Fruit fly (Drosophila melanogaster) whole organism, embryonic: ENCODE data around the gene CG15412.

ENCODE experiments used
- Adf1 ChIP-seq: fragments of 200-800 bp; sonication (Bioruptor generic); IDR thresholded peaks from 2 replicates; pipeline ENCODE4 v1.3.6; 2022; ENCODE audit warnings: missing biosample characterization, missing genetic modification characterization
- Awh ChIP-seq: fragments of 200-800 bp; sonication (Bioruptor generic); IDR thresholded peaks from 2 replicates; pipeline ENCODE4, ENCODE4 v1.3.6; 2022; ENCODE audit warnings: missing biosample characterization, missing genetic modification characterization
- Blimp-1 ChIP-seq: fragments of 200-800 bp; sonication (Bioruptor generic); optimal IDR thresholded peaks from 3 replicates; lab custom pipeline; 2018; ENCODE audit warnings: missing biosample characterization, missing genetic modification characterization, mild to moderate bottlenecking, moderate library complexity, missing genetic modification reagents
- CG10462 ChIP-seq: fragments of 200-800 bp; sonication (Bioruptor generic); optimal IDR thresholded peaks from 2 replicates; lab custom pipeline; 2016; ENCODE audit warnings: missing biosample characterization, missing genetic modification characterization
- CG10654 ChIP-seq: fragments of 200-800 bp; sonication (Bioruptor generic); optimal IDR thresholded peaks from 2 replicates; lab custom pipeline; 2016; ENCODE audit warnings: missing biosample characterization, missing genetic modification characterization
- CG11560 ChIP-seq: fragments of 200-800 bp; sonication (Bioruptor generic); IDR thresholded peaks from 3 replicates; pipeline ENCODE4 v1.3.6; 2022; ENCODE audit warnings: missing biosample characterization, missing genetic modification characterization
- CG12769 ChIP-seq: fragments of 200-800 bp; sonication (Bioruptor generic); optimal IDR thresholded peaks from 2 replicates; lab custom pipeline; 2019; ENCODE audit warnings: missing biosample characterization, mild to moderate bottlenecking, missing genetic modification characterization, moderate library complexity
- CG13287 ChIP-seq: fragments of 200-800 bp; sonication (Bioruptor generic); IDR thresholded peaks from 2 replicates; pipeline ENCODE4 v1.3.6; 2022; ENCODE audit warnings: missing biosample characterization, missing genetic modification characterization; ENCODE audit not compliant: partially characterized antibody
- CG15601 ChIP-seq: fragments of 200-800 bp; sonication (Bioruptor generic); optimal IDR thresholded peaks from 3 replicates; lab custom pipeline; 2019; ENCODE audit warnings: missing biosample characterization, mild to moderate bottlenecking, missing genetic modification characterization, moderate library complexity
- CG2199 ChIP-seq: fragments of 200-800 bp; sonication (Bioruptor generic); IDR thresholded peaks from 3 replicates; pipeline ENCODE4 v1.3.6; 2022; ENCODE audit warnings: missing biosample characterization, missing genetic modification characterization
- CG2202 ChIP-seq: fragments of 200-800 bp; sonication (Bioruptor generic); optimal IDR thresholded peaks from 2 replicates; lab custom pipeline; 2018; ENCODE audit warnings: missing biosample characterization, mild to moderate bottlenecking, missing genetic modification characterization
- CG31365 ChIP-seq: fragments of 200-800 bp; sonication (Bioruptor generic); optimal IDR thresholded peaks from 2 replicates; lab custom pipeline; 2018; ENCODE audit warnings: missing biosample characterization, mild to moderate bottlenecking, missing genetic modification characterization
- CG7745 ChIP-seq: fragments of 200-800 bp; sonication (Bioruptor generic); optimal IDR thresholded peaks from 2 replicates; lab custom pipeline; 2018; ENCODE audit warnings: missing biosample characterization, mild to moderate bottlenecking, missing genetic modification characterization, moderate library complexity
- Dbx ChIP-seq: fragments of 200-800 bp; sonication (Bioruptor generic); IDR thresholded peaks from 3 replicates; pipeline ENCODE4 v1.3.6; 2022; ENCODE audit warnings: missing biosample characterization, missing genetic modification characterization
- Eip74EF ChIP-seq, 2 experiments: fragments of 200-800 bp in 1 of 2; fragments of >200 bp in 1 of 2; sonication (Bioruptor generic) in 1 of 2; optimal IDR thresholded peaks; 2 replicates each; lab custom pipeline; 2017 to 2019; ENCODE audit warnings: missing biosample characterization in 2 of 2, missing genetic modification characterization in 2 of 2, mild to moderate bottlenecking in 1 of 2, moderate library complexity in 1 of 2
- Fer1 ChIP-seq: fragments of 200-800 bp; sonication (Bioruptor generic); optimal IDR thresholded peaks from 2 replicates; lab custom pipeline; 2017; ENCODE audit warnings: missing biosample characterization, mild to moderate bottlenecking, missing genetic modification characterization
- Hmx ChIP-seq: fragments of 200-800 bp; sonication (Bioruptor generic); optimal IDR thresholded peaks from 2 replicates; lab custom pipeline; 2016; ENCODE audit warnings: missing biosample characterization, missing genetic modification characterization
- Lim3 ChIP-seq: fragments of 200-800 bp; sonication (Bioruptor generic); IDR thresholded peaks from 2 replicates; pipeline ENCODE4 v1.3.6; 2022; ENCODE audit warnings: missing biosample characterization, missing genetic modification characterization
- NC2α ChIP-seq: fragments of 200-800 bp; sonication (Bioruptor generic); optimal IDR thresholded peaks from 2 replicates; lab custom pipeline; 2016; ENCODE audit warnings: missing biosample characterization, missing genetic modification characterization
- Oaz ChIP-seq: fragments of 200-800 bp; sonication (Bioruptor generic); IDR thresholded peaks from 2 replicates; pipeline ENCODE4 v1.3.6; 2022; ENCODE audit warnings: missing biosample characterization, missing genetic modification characterization
- Scr ChIP-seq: fragments of 200-800 bp; sonication (Bioruptor generic); IDR thresholded peaks from 2 replicates; pipeline ENCODE4 v1.3.6; 2022; ENCODE audit warnings: missing biosample characterization, missing genetic modification characterization; ENCODE audit not compliant: partially characterized antibody
- abd-A ChIP-seq: fragments of 200-800 bp; sonication (Bioruptor generic); optimal IDR thresholded peaks from 3 replicates; lab custom pipeline; 2019; ENCODE audit warnings: missing biosample characterization, mild to moderate bottlenecking, missing genetic modification characterization, moderate library complexity
- aop ChIP-seq: fragments of 200-800 bp; sonication (Bioruptor generic); IDR thresholded peaks from 2 replicates; pipeline ENCODE4 v1.3.6; 2022; ENCODE audit warnings: missing biosample characterization, missing genetic modification characterization
- cg ChIP-seq: fragments of 200-800 bp; sonication (Bioruptor generic); optimal IDR thresholded peaks from 3 replicates; lab custom pipeline; 2019; ENCODE audit warnings: missing biosample characterization, mild to moderate bottlenecking, missing genetic modification characterization, moderate library complexity
- chinmo ChIP-seq: fragments of 200-800 bp; sonication (Bioruptor generic); IDR thresholded peaks from 4 replicates; pipeline ENCODE4 v1.3.6; 2022; ENCODE audit warnings: missing biosample characterization, missing genetic modification characterization; ENCODE audit not compliant: partially characterized antibody
- chm ChIP-seq: fragments of 200-800 bp; sonication (Bioruptor generic); IDR thresholded peaks from 2 replicates; pipeline ENCODE4 v1.3.6; 2022; ENCODE audit warnings: missing biosample characterization, missing genetic modification characterization
- ci ChIP-seq: fragments of 200-800 bp; sonication (Bioruptor generic); IDR thresholded peaks from 3 replicates; pipeline ENCODE4 v1.3.6; 2022; ENCODE audit warnings: missing biosample characterization, missing genetic modification characterization
- crol ChIP-seq: fragments of 200-800 bp; sonication (Bioruptor generic); IDR thresholded peaks from 2 replicates; pipeline ENCODE4 v1.3.6; 2022; ENCODE audit warnings: missing biosample characterization, missing genetic modification characterization
- da ChIP-seq: fragments of 200-800 bp; sonication (Bioruptor generic); optimal IDR thresholded peaks from 2 replicates; lab custom pipeline; 2016; ENCODE audit warnings: missing biosample characterization, missing genetic modification characterization
- fd64A ChIP-seq: fragments of 200-800 bp; sonication (Bioruptor generic); optimal IDR thresholded peaks from 3 replicates; lab custom pipeline; 2018; ENCODE audit warnings: missing biosample characterization, mild to moderate bottlenecking, missing genetic modification characterization
- fu2 ChIP-seq: fragments of 200-800 bp; sonication (Bioruptor generic); optimal IDR thresholded peaks from 2 replicates; lab custom pipeline; 2016; ENCODE audit warnings: missing biosample characterization, missing genetic modification characterization
- gro ChIP-seq: fragments of 200-800 bp; sonication (Bioruptor generic); optimal IDR thresholded peaks from 2 replicates; lab custom pipeline; 2016; ENCODE audit warnings: missing biosample characterization, missing genetic modification characterization
- insv ChIP-seq, 2 experiments: fragments of 200-800 bp; sonication (Bioruptor generic); optimal IDR thresholded peaks; 3 replicates each; lab custom pipeline; 2016 to 2018; ENCODE audit warnings: missing biosample characterization in 2 of 2, missing genetic modification characterization in 2 of 2
- jing ChIP-seq: fragments of 200-800 bp; sonication (Bioruptor generic); optimal IDR thresholded peaks from 2 replicates; lab custom pipeline; 2018; ENCODE audit warnings: missing biosample characterization, mild to moderate bottlenecking, missing genetic modification characterization
- kni ChIP-seq: fragments of 200-800 bp; sonication (Bioruptor generic); optimal IDR thresholded peaks from 3 replicates; lab custom pipeline; 2017; ENCODE audit warnings: mild to moderate bottlenecking, missing biosample characterization, missing genetic modification reagents, missing genetic modification characterization
- lab ChIP-seq: fragments of 200-800 bp; sonication (Bioruptor generic); optimal IDR thresholded peaks from 3 replicates; lab custom pipeline; 2017; ENCODE audit warnings: missing biosample characterization, missing genetic modification characterization, mild to moderate bottlenecking, moderate library complexity, missing genetic modification reagents
- onecut ChIP-seq: fragments of 200-800 bp; sonication (Bioruptor generic); IDR thresholded peaks from 2 replicates; pipeline ENCODE4 v1.3.6; 2022; ENCODE audit warnings: missing biosample characterization, missing genetic modification characterization
- pros ChIP-seq: fragments of 200-800 bp; sonication (Bioruptor generic); optimal IDR thresholded peaks from 3 replicates; lab custom pipeline; 2019; ENCODE audit warnings: missing biosample characterization, mild to moderate bottlenecking, missing genetic modification characterization, moderate library complexity
- sd ChIP-seq: fragments of 200-800 bp; sonication (Bioruptor generic); optimal IDR thresholded peaks from 3 replicates; lab custom pipeline; 2018; ENCODE audit warnings: missing biosample characterization, mild to moderate bottlenecking, missing genetic modification characterization, moderate library complexity
- sr ChIP-seq: fragments of 200-800 bp; sonication (Bioruptor generic); IDR thresholded peaks from 3 replicates; pipeline ENCODE4 v1.3.6; 2022; ENCODE audit warnings: missing biosample characterization, missing genetic modification characterization
- vvl ChIP-seq: fragments of 200-800 bp; sonication (Bioruptor generic); IDR thresholded peaks from 2 replicates; pipeline ENCODE4 v1.3.6; 2022; ENCODE audit warnings: missing biosample characterization, missing genetic modification characterization
- yki ChIP-seq: fragments of >200 bp; optimal IDR thresholded peaks from 3 replicates; lab custom pipeline; 2018
- z ChIP-seq: fragments of 200-800 bp; sonication (Bioruptor generic); IDR thresholded peaks from 3 replicates; pipeline ENCODE4 v1.3.6; 2022; ENCODE audit warnings: missing biosample characterization, missing genetic modification characterization
- zen2 ChIP-seq: fragments of 200-800 bp; sonication (Bioruptor generic); IDR thresholded peaks from 3 replicates; pipeline ENCODE4 v1.3.6; 2022; ENCODE audit warnings: missing biosample characterization, missing genetic modification characterization; ENCODE audit not compliant: partially characterized antibody

Gene CG15412

dm6 chr2L:3422753-3423152 lies 47.2 kb upstream of the CG15412 start (continued):
- TF ChIP-seq insv (GFP tag; optimal IDR thresholded peaks at IDR 0.05; lab: Kevin White, UChicago), result peak in 1 of 2 experiments; percentile 87
- peak; percentile 19 for TF ChIP-seq kni (GFP tag; lab: Kevin White, UChicago)
- TF ChIP-seq Fer1 (GFP tag; lab: Kevin White, UChicago), result peak; percentile 18
- no peak for TF ChIP-seq da (GFP tag; lab: Kevin White, UChicago)
- TF ChIP-seq Eip74EF (GFP tag; optimal IDR thresholded peaks at IDR 0.05; lab: Kevin White, UChicago), result peak in 1 of 2 experiments; percentile 26
- TF ChIP-seq Oaz, result no peak
- TF ChIP-seq Dbx (GFP tag; lab: Robert Waterston, UW), result 0 out of 3 replicates have a peak, but pooled peaks have one; percentile 29
- 0 out of 3 replicates have a peak, but pooled peaks have one; percentile 16 for TF ChIP-seq CG2199 (GFP tag; lab: Robert Waterston, UW)
- TF ChIP-seq lab (GFP tag; lab: Kevin White, UChicago), result peak; percentile 2
- 0 out of 2 replicates have a peak, but pooled peaks have one; percentile 19 for TF ChIP-seq onecut (GFP tag; lab: Robert Waterston, UW)
- no peak for TF ChIP-seq yki
- TF ChIP-seq CG11560 (tag; lab: Robert Waterston, UW), result no peak
- TF ChIP-seq CG2202 (tag; lab: Kevin White, UChicago), result no peak
- peak; percentile 28; the same call in 1 of the 2 replicates for TF ChIP-seq CG13287 (GFP tag; lab: Robert Waterston, UW)
- TF ChIP-seq Adf1, result peak; percentile 49; the same call in 1 of the 2 replicates
- 0 out of 3 replicates have a peak, but pooled peaks have one; percentile 17 for TF ChIP-seq sr (GFP tag; lab: Robert Waterston, UW)
- no peak for TF ChIP-seq CG10654
- peak; percentile 43; the same call in 1 of the 2 replicates for TF ChIP-seq chm (GFP tag; lab: Robert Waterston, UW)
- TF ChIP-seq aop (GFP tag; lab: Robert Waterston, UW), result 0 out of 2 replicates have a peak, but pooled peaks have one; percentile 25
- TF ChIP-seq zen2 (GFP tag; lab: Robert Waterston, UW), result 0 out of 3 replicates have a peak, but pooled peaks have one; percentile 25
- no peak for TF ChIP-seq Scr (GFP tag; lab: Robert Waterston, UW)
- TF ChIP-seq CG10462, result no peak
- no peak for TF ChIP-seq cg (GFP tag; lab: Kevin White, UChicago)
- no peak for TF ChIP-seq gro
- TF ChIP-seq ci (GFP tag; lab: Robert Waterston, UW), result peak; percentile 56; the same call in 2 of the 3 replicates
- no peak for TF ChIP-seq Hmx
- peak; percentile 49; the same call in 1 of the 2 replicates for TF ChIP-seq vvl (GFP tag; lab: Robert Waterston, UW)
- TF ChIP-seq Lim3, result no peak
- no peak for TF ChIP-seq NC2α

- TF ChIP-seq jing (no peak), CG15601 (tag; lab: Kevin White, UChicago) (no peak), CG2202 (tag; lab: Kevin White, UChicago) (no peak), vvl (GFP tag; lab: Robert Waterston, UW) (peak; percentile 44), CG12769 (tag; lab: Kevin White, UChicago) (peak; percentile 81), fd64A (GFP tag; lab: Kevin White, UChicago) (no peak), Awh (GFP tag; lab: Robert Waterston, UW) (peak; percentile 29; the same call in 1 of the 2 replicates), chinmo (GFP tag; lab: Robert Waterston, UW) (0 out of 4 replicates have a peak, but pooled peaks have one; percentile 33), pros (peak; percentile 76), sd (tag; lab: Kevin White, UChicago) (peak; percentile 33), da (GFP tag; lab: Kevin White, UChicago) (no peak), abd-A (peak; percentile 80), crol (GFP tag; lab: Robert Waterston, UW) (0 out of 2 replicates have a peak, but pooled peaks have one; percentile 8), fu2 (GFP tag; lab: Kevin White, UChicago) (no peak), CG7745 (peak; percentile 87), Blimp-1 (GFP tag; lab: Kevin White, UChicago) (peak; percentile 45), CG31365 (tag; lab: Kevin White, UChicago) (no peak), z (peak; percentile 76)
These were observed 42.1 kb upstream of the CG15412 start for dm6 chr2L:3417613-3418012.
